Worm (Caenorhabditis elegans): ENCODE measurements around the gene F38A1.11.

The F38A1.11 gene

DNA sequence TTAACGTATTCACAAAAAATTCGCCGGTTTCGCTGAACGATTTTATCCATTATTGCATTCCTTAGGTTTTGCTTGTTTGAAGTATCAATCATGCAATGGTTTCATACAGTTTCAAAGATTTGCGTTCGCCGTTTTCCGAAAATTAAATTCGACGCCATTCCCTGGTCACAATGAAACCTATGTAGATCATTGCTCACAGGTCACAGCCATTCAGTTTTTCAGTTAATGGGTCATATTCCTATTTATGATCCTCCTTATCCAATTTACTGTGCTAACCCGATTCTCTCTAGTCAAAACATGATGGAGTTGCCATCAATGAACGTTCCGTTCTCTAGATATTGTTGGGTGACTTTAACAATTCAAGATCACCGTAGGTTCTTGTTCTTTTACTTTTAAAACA, 17.7 kb downstream of the F38A1.11 start, which contains the start of gene F38A1.13:
Gene F38A1.13, plus strand, starts transcription at position 301 of the 400 bp plus-strand sequence.
- no peak for TF ChIP-seq flt-1 (GFP tag; IDR thresholded peaks at IDR 0.05)
- TF ChIP-seq ref-1 (GFP tag; conservative IDR thresholded peaks at IDR 0.05), result no peak
- TF ChIP-seq klf-2 (GFP tag; conservative IDR thresholded peaks at IDR 0.05), result no peak
- no peak for TF ChIP-seq cog-1 (tag; optimal IDR thresholded peaks at IDR 0.05)
- no peak for TF ChIP-seq T22C8.4 (GFP tag; IDR thresholded peaks at IDR 0.05)
- no peak for TF ChIP-seq ztf-29 (GFP tag; IDR thresholded peaks at IDR 0.05)
- TF ChIP-seq ztf-23 (GFP tag; IDR thresholded peaks at IDR 0.05), result no peak
- TF ChIP-seq tab-1 (GFP tag; IDR thresholded peaks at IDR 0.05), result no peak
- TF ChIP-seq med-1 (GFP tag; optimal IDR thresholded peaks at IDR 0.05; ENCODE audit: insufficient read depth), result no peak

- TF ChIP-seq tab-1 (GFP tag; IDR thresholded peaks at IDR 0.05), result no peak
- no peak for TF ChIP-seq klf-2 (GFP tag; conservative IDR thresholded peaks at IDR 0.05)
- no peak for TF ChIP-seq flt-1 (GFP tag; IDR thresholded peaks at IDR 0.05)
These were observed 19.0 kb downstream of the F38A1.11 start for ce11 chrIV:1266138-1266537.

DNA sequence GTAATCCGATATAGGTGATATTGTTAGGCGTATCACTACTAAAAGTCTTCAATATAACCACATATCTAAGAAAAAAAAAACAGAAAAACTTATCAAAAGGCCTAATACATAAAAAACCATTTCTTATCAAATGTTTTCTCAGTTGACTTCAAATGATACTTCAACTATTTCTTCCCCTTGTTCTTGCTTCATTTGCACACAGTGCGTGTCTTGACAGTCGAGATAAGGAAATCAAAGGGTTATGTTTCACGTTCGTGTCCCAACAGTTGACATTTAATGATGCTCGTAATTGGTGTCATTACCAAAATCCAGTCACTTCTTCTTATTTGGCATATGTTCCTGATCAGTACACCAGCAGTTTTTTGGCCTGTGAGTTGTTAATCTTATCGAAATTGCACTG, 19.5 kb downstream of the F38A1.11 start, which contains the start of gene clec-170:
Gene clec-170, plus strand, starts transcription at position 143 of the 400 bp plus-strand sequence.
- TF ChIP-seq klf-2 (GFP tag; conservative IDR thresholded peaks at IDR 0.05), result no peak
- TF ChIP-seq cog-1 (tag; optimal IDR thresholded peaks at IDR 0.05), result no peak
- no peak for TF ChIP-seq T22C8.4 (GFP tag; IDR thresholded peaks at IDR 0.05)

ce11 chrIV:1274583-1274982, 27.4 kb downstream of the F38A1.11 start, which contains the start of gene C09E9.1:
C09E9.1 (plus strand) TSS chrIV:1274868.
- no peak for TF ChIP-seq flt-1 (GFP tag; IDR thresholded peaks at IDR 0.05)
- TF ChIP-seq med-1 (GFP tag; optimal IDR thresholded peaks at IDR 0.05; ENCODE audit: insufficient read depth), result no peak
- no peak for TF ChIP-seq klf-2 (GFP tag; conservative IDR thresholded peaks at IDR 0.05)
- TF ChIP-seq tab-1 (GFP tag; IDR thresholded peaks at IDR 0.05), result no peak

- no peak for TF ChIP-seq ztf-23 (GFP tag; IDR thresholded peaks at IDR 0.05)
- TF ChIP-seq flt-1 (GFP tag; IDR thresholded peaks at IDR 0.05), result no peak
- TF ChIP-seq ztf-29 (GFP tag; IDR thresholded peaks at IDR 0.05), result no peak
- no peak for TF ChIP-seq klf-2 (GFP tag; conservative IDR thresholded peaks at IDR 0.05)
- no peak for TF ChIP-seq cog-1 (tag; optimal IDR thresholded peaks at IDR 0.05)
- TF ChIP-seq med-1 (GFP tag; optimal IDR thresholded peaks at IDR 0.05; ENCODE audit: insufficient read depth), result no peak
- no peak for TF ChIP-seq tab-1 (GFP tag; IDR thresholded peaks at IDR 0.05)
- no peak for TF ChIP-seq T22C8.4 (GFP tag; IDR thresholded peaks at IDR 0.05)
- TF ChIP-seq ref-1 (GFP tag; conservative IDR thresholded peaks at IDR 0.05), result no peak
These were observed 28.7 kb downstream of the F38A1.11 start for ce11 chrIV:1275910-1276309.

DNA sequence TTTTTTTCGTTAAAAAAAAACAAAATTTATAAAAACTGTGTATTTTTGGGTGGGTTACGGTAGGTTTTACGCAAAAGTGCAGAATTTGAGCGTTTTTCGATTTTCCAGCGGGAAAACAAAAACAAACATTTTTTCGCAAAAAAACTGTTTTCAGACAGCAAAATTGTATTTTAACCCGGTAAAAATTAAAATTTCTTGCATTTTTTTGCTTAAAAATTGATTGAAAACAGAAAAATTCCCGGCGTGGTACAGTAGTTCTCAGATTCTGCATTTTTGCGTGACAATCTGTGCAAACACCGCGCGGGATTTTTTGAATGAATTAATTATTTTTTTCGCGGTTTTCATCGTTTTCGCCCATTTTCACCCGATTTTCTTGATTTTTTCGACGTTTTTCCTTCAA, 29.9 kb downstream of the F38A1.11 start:
- no peak for TF ChIP-seq flt-1 (GFP tag; IDR thresholded peaks at IDR 0.05)
- TF ChIP-seq cog-1 (tag; optimal IDR thresholded peaks at IDR 0.05), result no peak
- TF ChIP-seq ztf-23 (GFP tag; IDR thresholded peaks at IDR 0.05), result no peak

DNA sequence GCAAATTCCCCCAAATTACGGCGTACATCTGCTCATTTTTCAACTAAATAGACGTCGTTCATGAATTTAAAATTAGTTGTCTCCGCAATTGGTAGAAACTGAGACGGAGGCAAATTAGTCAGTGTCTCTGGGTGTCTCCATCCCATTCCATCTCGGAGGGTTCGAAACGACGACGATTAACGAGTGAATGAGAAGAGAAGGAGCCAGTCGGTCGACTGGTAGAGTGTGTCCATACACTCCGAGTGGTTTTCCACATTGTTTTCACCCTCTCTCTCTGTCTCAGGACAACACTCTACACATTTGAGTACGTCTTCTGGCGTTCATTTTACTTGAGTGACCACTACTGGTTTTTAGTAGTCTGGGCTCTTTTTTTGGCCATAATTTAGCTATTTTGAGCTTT, 31.8 kb downstream of the F38A1.11 start:
- no peak for TF ChIP-seq tab-1 (GFP tag; IDR thresholded peaks at IDR 0.05)
- no peak for TF ChIP-seq ref-1 (GFP tag; conservative IDR thresholded peaks at IDR 0.05)
- TF ChIP-seq flt-1 (GFP tag; IDR thresholded peaks at IDR 0.05), result no peak
- no peak for TF ChIP-seq cog-1 (tag; optimal IDR thresholded peaks at IDR 0.05)
- TF ChIP-seq ztf-29 (GFP tag; IDR thresholded peaks at IDR 0.05), result no peak
- TF ChIP-seq T22C8.4 (GFP tag; IDR thresholded peaks at IDR 0.05), result no peak
- no peak for TF ChIP-seq klf-2 (GFP tag; conservative IDR thresholded peaks at IDR 0.05)
- no peak for TF ChIP-seq ztf-23 (GFP tag; IDR thresholded peaks at IDR 0.05)
- TF ChIP-seq med-1 (GFP tag; optimal IDR thresholded peaks at IDR 0.05; ENCODE audit: insufficient read depth), result no peak

DNA sequence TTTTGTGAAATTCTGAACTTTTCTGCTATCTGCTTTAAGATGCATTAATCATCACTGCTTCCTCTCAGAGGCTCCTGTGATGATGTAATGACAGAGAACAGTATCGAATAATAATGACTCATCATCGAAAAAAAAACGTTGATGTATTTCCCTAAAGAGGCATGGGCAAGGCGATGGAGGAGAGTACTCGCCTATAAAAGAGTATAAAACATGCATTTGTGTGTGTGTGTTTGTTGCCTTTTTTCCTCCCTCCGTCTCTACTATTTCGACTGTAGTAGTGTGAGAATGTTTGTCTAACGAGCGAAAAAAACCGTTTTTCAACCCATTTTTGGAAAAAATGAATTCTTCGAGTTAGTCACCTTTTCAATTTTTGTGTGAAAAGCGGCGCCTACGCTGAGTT, 37.7 kb downstream of the F38A1.11 start:
- TF ChIP-seq flt-1 (GFP tag; IDR thresholded peaks at IDR 0.05) (no peak), cog-1 (tag; optimal IDR thresholded peaks at IDR 0.05) (no peak), tab-1 (GFP tag; IDR thresholded peaks at IDR 0.05) (no peak), klf-2 (GFP tag; conservative IDR thresholded peaks at IDR 0.05) (no peak), ztf-23 (GFP tag; IDR thresholded peaks at IDR 0.05) (no peak), ref-1 (GFP tag; conservative IDR thresholded peaks at IDR 0.05) (no peak), med-1 (GFP tag; optimal IDR thresholded peaks at IDR 0.05; ENCODE audit: insufficient read depth) (no peak), T22C8.4 (GFP tag; IDR thresholded peaks at IDR 0.05) (no peak), ztf-29 (GFP tag; IDR thresholded peaks at IDR 0.05) (no peak)

DNA sequence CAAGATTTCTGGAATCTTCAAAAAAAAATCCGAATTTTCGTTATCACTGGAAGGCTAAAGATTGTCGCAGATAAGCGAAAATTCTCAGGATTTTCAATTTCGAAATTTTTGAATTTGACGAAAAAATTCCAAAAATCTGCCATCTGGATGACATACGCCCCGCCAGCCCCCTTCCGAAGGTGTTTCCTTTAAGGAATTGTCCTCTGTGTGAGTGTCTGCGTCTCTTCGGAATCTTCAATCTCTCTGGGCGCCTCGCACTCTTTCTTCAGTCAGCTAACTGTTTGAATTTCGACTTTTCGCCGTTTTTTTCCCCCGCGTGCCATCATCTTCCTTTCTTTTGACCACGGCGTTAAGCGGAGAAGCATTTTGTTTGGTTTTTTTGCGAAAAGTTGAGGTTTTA, 39.4 kb downstream of the F38A1.11 start:
- TF ChIP-seq tab-1 (GFP tag; IDR thresholded peaks at IDR 0.05), result no peak
- no peak for TF ChIP-seq ref-1 (GFP tag; conservative IDR thresholded peaks at IDR 0.05)
- TF ChIP-seq ztf-23 (GFP tag; IDR thresholded peaks at IDR 0.05), result no peak
- no peak for TF ChIP-seq klf-2 (GFP tag; conservative IDR thresholded peaks at IDR 0.05)
- TF ChIP-seq T22C8.4 (GFP tag; IDR thresholded peaks at IDR 0.05), result no peak

DNA sequence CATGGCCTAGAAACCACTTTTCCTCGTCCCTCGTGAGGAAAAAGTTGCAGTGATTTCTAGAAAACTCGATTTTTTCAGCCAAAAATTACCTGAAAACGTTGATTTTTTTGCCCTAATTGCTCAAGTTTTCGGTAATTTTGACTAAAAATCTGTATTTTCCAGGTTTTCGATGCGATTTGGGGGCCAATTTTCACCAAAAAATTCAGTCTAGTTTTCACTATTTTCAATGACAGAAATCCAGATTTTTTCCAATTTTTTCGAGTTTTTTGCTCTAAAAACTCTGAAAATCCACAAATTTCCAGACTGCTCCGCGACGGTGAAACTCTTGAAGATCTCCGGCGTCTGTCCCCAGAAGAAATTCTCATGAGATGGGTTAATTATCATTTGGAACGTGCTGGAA, 42.1 kb downstream of the F38A1.11 start, which contains the start of gene plst-1:
Gene plst-1, plus strand, starts transcription at position 301 of the 400 bp plus-strand sequence.
- TF ChIP-seq ref-1 (GFP tag; conservative IDR thresholded peaks at IDR 0.05), result no peak
- TF ChIP-seq med-1 (GFP tag; optimal IDR thresholded peaks at IDR 0.05; ENCODE audit: insufficient read depth), result no peak
- TF ChIP-seq ztf-29 (GFP tag; IDR thresholded peaks at IDR 0.05), result no peak
- no peak for TF ChIP-seq klf-2 (GFP tag; conservative IDR thresholded peaks at IDR 0.05)

Measured in whole organism, midembryonic.